Worm (Caenorhabditis elegans) whole organism, L2 larva: ENCODE results near the gene zipt-2.1.
"Not testable (repeated sequence)": the region's sequence is repeated elsewhere in the genome, so short reads cannot be mapped to it uniquely, and the experiment has no call there.

Experiments used
- C34F6.9 ChIP-seq: fragments of 150-350 bp; optimal IDR thresholded peaks from 2 replicates; lab custom pipeline; 2014; ENCODE audit warnings: missing biosample characterization, missing genetic modification characterization
- F13H6.1 ChIP-seq: sonication (generic microtip); optimal IDR thresholded peaks from 2 replicates; lab custom pipeline; 2016; ENCODE audit warnings: missing genetic modification characterization, missing compliant biosample characterization
- Y55F3AM.14 ChIP-seq: fragments of 200-800 bp; sonication (Bioruptor generic); optimal IDR thresholded peaks from 2 replicates; lab custom pipeline; 2018; ENCODE audit warnings: mild to moderate bottlenecking, missing genetic modification characterization, missing compliant biosample characterization
- alr-1 ChIP-seq: fragments of 150-350 bp; optimal IDR thresholded peaks from 2 replicates; lab custom pipeline; 2014; ENCODE audit warnings: missing biosample characterization, missing genetic modification characterization
- aly-2 ChIP-seq: fragments of 150-350 bp; optimal IDR thresholded peaks from 2 replicates; lab custom pipeline; 2014; ENCODE audit warnings: missing biosample characterization, missing genetic modification characterization
- ama-1 ChIP-seq: fragments of 150-350 bp; optimal IDR thresholded peaks from 2 replicates; lab custom pipeline; 2018; ENCODE audit warnings: inconsistent platforms
- blmp-1 ChIP-seq: sonication (generic microtip); optimal IDR thresholded peaks from 2 replicates; lab custom pipeline; 2017; ENCODE audit warnings: missing genetic modification characterization, mild to moderate bottlenecking, missing compliant biosample characterization, antibody characterized with exemption, moderate library complexity; ENCODE audit not compliant: insufficient read depth
- ceh-16 ChIP-seq: fragments of 150-350 bp; optimal IDR thresholded peaks from 2 replicates; lab custom pipeline; 2014; ENCODE audit warnings: missing biosample characterization, missing genetic modification characterization
- ceh-82 ChIP-seq: fragments of 150-350 bp; optimal IDR thresholded peaks from 2 replicates; lab custom pipeline; 2014; ENCODE audit warnings: missing biosample characterization, missing genetic modification characterization
- dmd-4 ChIP-seq: sonication (generic microtip); optimal IDR thresholded peaks from 2 replicates; lab custom pipeline; 2017; ENCODE audit warnings: missing biosample characterization, missing genetic modification characterization
- egl-27 ChIP-seq: sonication (generic microtip); optimal IDR thresholded peaks from 3 replicates; lab custom pipeline; 2017; ENCODE audit warnings: missing biosample characterization, missing genetic modification reagents, missing genetic modification characterization
- elt-3 ChIP-seq: sonication (generic microtip); optimal IDR thresholded peaks from 2 replicates; lab custom pipeline; 2017; ENCODE audit warnings: missing biosample characterization, missing genetic modification characterization
- fos-1 ChIP-seq: fragments of 150-350 bp; optimal IDR thresholded peaks from 2 replicates; lab custom pipeline; 2014; ENCODE audit warnings: missing biosample characterization, missing genetic modification characterization
- gmeb-1 ChIP-seq: fragments of 150-350 bp; optimal IDR thresholded peaks from 2 replicates; lab custom pipeline; 2014; ENCODE audit warnings: missing biosample characterization, missing genetic modification characterization
- lin-11 ChIP-seq: fragments of 150-350 bp; sonication (generic microtip); optimal IDR thresholded peaks from 2 replicates; lab custom pipeline; 2014; ENCODE audit warnings: missing biosample characterization, missing genetic modification characterization, inconsistent platforms, mixed read lengths
- lin-13 ChIP-seq: fragments of 150-350 bp; optimal IDR thresholded peaks from 2 replicates; lab custom pipeline; 2014; ENCODE audit warnings: missing biosample characterization, missing genetic modification reagents, missing genetic modification characterization
- lsy-2 ChIP-seq, 2 experiments: fragments of 150-350 bp in 1 of 2; sonication (generic microtip) in 1 of 2; optimal IDR thresholded peaks; 2 replicates each; lab custom pipeline; 2014 to 2017; ENCODE audit warnings: missing biosample characterization in 2 of 2, missing genetic modification characterization in 2 of 2
- mab-5 ChIP-seq: fragments of 150-350 bp; optimal IDR thresholded peaks from 2 replicates; lab custom pipeline; 2014; ENCODE audit warnings: missing biosample characterization, missing genetic modification characterization
- mbf-1 ChIP-seq: sonication (generic microtip); optimal IDR thresholded peaks from 2 replicates; lab custom pipeline; 2017; ENCODE audit warnings: missing biosample characterization, missing genetic modification characterization
- mdl-1 ChIP-seq, 2 experiments: fragments of 150-350 bp in 1 of 2; sonication (generic microtip) in 1 of 2; optimal IDR thresholded peaks; 2 replicates each; lab custom pipeline; 2017; ENCODE audit warnings: missing biosample characterization in 2 of 2, missing genetic modification characterization in 2 of 2
- nhr-10 ChIP-seq: sonication (generic microtip); optimal IDR thresholded peaks from 2 replicates; lab custom pipeline; 2017; ENCODE audit warnings: missing biosample characterization, missing genetic modification characterization
- nhr-21 ChIP-seq: fragments of 150-350 bp; optimal IDR thresholded peaks from 2 replicates; lab custom pipeline; 2014; ENCODE audit warnings: missing biosample characterization, missing genetic modification characterization
- nhr-237 ChIP-seq: fragments of 150-350 bp; optimal IDR thresholded peaks from 2 replicates; lab custom pipeline; 2014; ENCODE audit warnings: missing biosample characterization, missing genetic modification characterization
- nhr-25 ChIP-seq: fragments of 150-350 bp; sonication (generic microtip); optimal IDR thresholded peaks from 3 replicates; lab custom pipeline; 2014; ENCODE audit warnings: missing biosample characterization, missing genetic modification characterization
- peb-1 ChIP-seq: fragments of 150-350 bp; optimal IDR thresholded peaks from 2 replicates; lab custom pipeline; 2014; ENCODE audit warnings: missing biosample characterization, missing genetic modification characterization
- sem-4 ChIP-seq: fragments of 150-350 bp; optimal IDR thresholded peaks from 2 replicates; lab custom pipeline; 2014; ENCODE audit warnings: missing biosample characterization, missing genetic modification reagents, missing genetic modification characterization
- skn-1 ChIP-seq: sonication (generic microtip); optimal IDR thresholded peaks from 2 replicates; lab custom pipeline; 2017; ENCODE audit warnings: missing biosample characterization, missing genetic modification characterization
- sma-3 ChIP-seq: sonication (generic microtip); optimal IDR thresholded peaks from 2 replicates; lab custom pipeline; 2016; ENCODE audit warnings: missing genetic modification reagents, missing genetic modification characterization, missing compliant biosample characterization
- sma-9 ChIP-seq, 2 experiments: fragments of 150-350 bp in 1 of 2; sonication (generic microtip) in 1 of 2; optimal IDR thresholded peaks; 2 replicates each; lab custom pipeline; 2014 to 2016; ENCODE audit warnings: missing genetic modification characterization in 2 of 2, mild to moderate bottlenecking in 1 of 2, missing biosample characterization in 1 of 2, missing compliant biosample characterization in 1 of 2, missing genetic modification reagents in 1 of 2, moderate library complexity in 1 of 2
- snpc-4 ChIP-seq: fragments of 150-350 bp; optimal IDR thresholded peaks from 2 replicates; lab custom pipeline; 2014; ENCODE audit warnings: missing biosample characterization, missing genetic modification characterization
- unc-39 ChIP-seq: fragments of 150-350 bp; optimal IDR thresholded peaks from 2 replicates; lab custom pipeline; 2014; ENCODE audit warnings: missing biosample characterization, missing genetic modification characterization
- unc-55 ChIP-seq: fragments of 150-350 bp; sonication (generic microtip); optimal IDR thresholded peaks from 3 replicates; lab custom pipeline; 2014; ENCODE audit warnings: missing biosample characterization, missing genetic modification reagents, missing genetic modification characterization
- unc-62 ChIP-seq: fragments of 150-350 bp; optimal IDR thresholded peaks from 2 replicates; lab custom pipeline; 2014; ENCODE audit warnings: missing biosample characterization, missing genetic modification reagents, missing genetic modification characterization
- zag-1 ChIP-seq: fragments of 150-350 bp; optimal IDR thresholded peaks from 2 replicates; lab custom pipeline; 2014; ENCODE audit warnings: missing biosample characterization, missing genetic modification characterization
- ztf-1 ChIP-seq: fragments of 200-800 bp; sonication (Bioruptor generic); conservative IDR thresholded peaks from 2 replicates; pipeline ENCODE4 v1.3.6; 2022; ENCODE audit warnings: missing genetic modification characterization, missing compliant biosample characterization
- ztf-11 ChIP-seq: sonication (generic microtip); optimal IDR thresholded peaks from 2 replicates; lab custom pipeline; 2017; ENCODE audit warnings: missing biosample characterization, missing genetic modification characterization
- ztf-4 ChIP-seq: fragments of 150-350 bp; optimal IDR thresholded peaks from 2 replicates; lab custom pipeline; 2014; ENCODE audit warnings: missing biosample characterization, missing genetic modification characterization

Gene zipt-2.1

DNA sequence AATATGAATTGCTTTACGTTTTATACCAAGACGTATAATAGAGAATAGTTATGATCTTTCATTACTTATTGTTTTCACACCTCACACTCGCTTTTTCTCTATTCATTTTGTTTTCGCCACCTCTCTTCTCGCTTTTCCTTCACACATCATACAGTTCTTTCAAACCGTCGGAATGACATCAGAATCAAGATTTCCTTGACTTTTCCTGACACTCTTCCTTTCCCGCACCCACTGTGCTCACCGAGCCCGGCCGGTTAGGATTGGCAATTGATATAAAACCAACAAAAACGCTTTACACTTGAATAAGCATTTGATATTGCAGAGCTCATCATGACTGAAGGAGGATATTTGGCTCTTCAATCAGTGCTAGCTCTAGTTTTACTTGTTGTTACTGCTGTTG is at the start of gene zipt-2.1:
zipt-2.1 (plus strand) TSS at position 301 of the 400 bp plus-strand sequence.
- no peak for TF ChIP-seq blmp-1

DNA sequence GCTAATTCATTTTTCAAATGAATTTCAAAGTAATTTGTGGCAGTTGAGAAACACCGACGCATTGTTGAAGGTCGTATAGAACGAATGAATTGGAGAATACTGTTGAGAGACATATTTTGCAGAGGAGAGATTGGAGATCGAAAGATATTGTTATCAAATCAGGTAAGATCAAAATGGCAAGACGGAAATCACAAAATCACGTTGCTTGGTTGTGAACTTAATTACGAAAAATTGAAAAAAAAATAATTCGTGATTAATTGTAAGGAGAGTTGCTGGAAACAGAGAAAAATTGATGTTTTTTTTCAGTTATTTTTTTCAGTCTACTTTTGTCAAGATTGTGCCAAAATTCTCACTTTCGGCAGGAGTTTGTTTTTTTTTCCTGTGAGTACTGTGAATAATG is 49.4 kb upstream of the zipt-2.1 start, which contains the start of gene T25B9.1:
T25B9.1 (minus strand) TSS at position 101 of the 400 bp plus-strand sequence.
- TF ChIP-seq unc-39 (tag; lab: Kevin White, UChicago), result no peak
- TF ChIP-seq unc-62 (GFP tag; lab: Kevin White, UChicago), result no peak
- TF ChIP-seq nhr-10, result no peak
- no peak for TF ChIP-seq lin-13
- TF ChIP-seq egl-27 (tag; lab: Kevin White, UChicago), result no peak
- no peak for TF ChIP-seq sma-3 (GFP tag; lab: Kevin White, UChicago)
- no peak for TF ChIP-seq elt-3
- no peak for TF ChIP-seq skn-1 (tag; lab: Kevin White, UChicago)
- TF ChIP-seq Y55F3AM.14 (GFP tag; lab: Kevin White, UChicago), result no peak
- no peak for TF ChIP-seq ztf-4 (tag; lab: Kevin White, UChicago)
- no peak for TF ChIP-seq fos-1

DNA sequence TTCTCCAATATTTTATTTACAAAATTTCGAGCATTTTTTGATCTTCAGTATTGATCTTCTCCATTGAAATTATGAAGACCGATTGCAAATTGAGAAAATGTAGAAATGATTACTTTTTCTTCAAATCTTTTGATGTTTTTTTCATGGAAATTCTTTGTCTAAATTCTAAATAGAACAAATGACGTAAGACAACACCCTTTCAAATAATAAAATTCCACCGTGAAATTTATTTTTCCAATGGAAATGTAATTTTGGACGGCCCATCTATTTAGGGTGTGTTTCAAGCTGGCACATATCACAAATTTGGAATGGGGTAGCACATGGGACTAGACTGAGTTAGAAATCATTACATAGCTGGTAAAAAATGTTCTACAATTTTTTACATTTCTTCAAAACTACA is 47.7 kb upstream of the zipt-2.1 start, which contains the start of gene T25B9.2:
T25B9.2 (minus strand) TSS at position 101 of the 400 bp plus-strand sequence.
- not testable (repeated sequence) for TF ChIP-seq unc-55 (GFP tag; lab: Kevin White, UChicago); sma-3 (GFP tag; lab: Kevin White, UChicago); gmeb-1

DNA sequence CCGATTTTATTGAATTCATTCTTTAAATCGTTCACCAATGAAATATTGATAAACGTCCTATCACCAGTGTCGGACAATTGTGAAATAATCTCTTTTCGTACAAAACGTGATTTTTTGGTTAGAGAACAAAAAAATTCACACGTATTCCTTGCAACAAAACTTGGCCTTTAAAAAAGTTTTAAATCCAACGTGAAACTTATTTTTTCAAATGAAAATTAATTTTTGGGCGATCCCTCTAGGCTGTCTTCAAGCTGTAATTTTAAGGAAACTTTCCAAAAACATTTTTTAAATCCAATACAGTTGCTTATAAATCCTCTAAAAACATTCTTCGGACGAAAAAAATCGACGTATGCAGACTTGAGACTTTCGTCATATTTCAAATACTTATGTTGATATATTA is 44.8 kb upstream of the zipt-2.1 start, which contains the start of gene T25B9.5:
T25B9.5 (minus strand) TSS at position 101 of the 400 bp plus-strand sequence.
- no peak for TF ChIP-seq dmd-4 (tag; lab: Kevin White, UChicago)
- TF ChIP-seq F13H6.1, result no peak
- TF ChIP-seq sma-9 (GFP tag; optimal IDR thresholded peaks at IDR 0.05; lab: Kevin White, UChicago), result no peak
- no peak for TF ChIP-seq sma-9 (tag; optimal IDR thresholded peaks at IDR 0.05; lab: Kevin White, UChicago)
- no peak for TF ChIP-seq nhr-237
- TF ChIP-seq aly-2 (tag; lab: Kevin White, UChicago), result no peak
- TF ChIP-seq nhr-21 (tag; lab: Kevin White, UChicago), result no peak
- TF ChIP-seq lsy-2 (tag; optimal IDR thresholded peaks at IDR 0.05; lab: Kevin White, UChicago), result no peak
- no peak for TF ChIP-seq zag-1 (tag; lab: Kevin White, UChicago)
- TF ChIP-seq unc-62 (GFP tag; lab: Kevin White, UChicago), result no peak
- TF ChIP-seq nhr-10, result no peak
- TF ChIP-seq snpc-4 (tag; lab: Kevin White, UChicago), result no peak
- TF ChIP-seq mdl-1 (tag; optimal IDR thresholded peaks at IDR 0.05; lab: Kevin White, UChicago), result no peak
- no peak for TF ChIP-seq peb-1 (tag; lab: Kevin White, UChicago)
- no peak for TF ChIP-seq ztf-11 (tag; lab: Kevin White, UChicago)
- no peak for TF ChIP-seq ama-1
- no peak for TF ChIP-seq sem-4
- no peak for TF ChIP-seq mab-5 (tag; lab: Kevin White, UChicago)

DNA sequence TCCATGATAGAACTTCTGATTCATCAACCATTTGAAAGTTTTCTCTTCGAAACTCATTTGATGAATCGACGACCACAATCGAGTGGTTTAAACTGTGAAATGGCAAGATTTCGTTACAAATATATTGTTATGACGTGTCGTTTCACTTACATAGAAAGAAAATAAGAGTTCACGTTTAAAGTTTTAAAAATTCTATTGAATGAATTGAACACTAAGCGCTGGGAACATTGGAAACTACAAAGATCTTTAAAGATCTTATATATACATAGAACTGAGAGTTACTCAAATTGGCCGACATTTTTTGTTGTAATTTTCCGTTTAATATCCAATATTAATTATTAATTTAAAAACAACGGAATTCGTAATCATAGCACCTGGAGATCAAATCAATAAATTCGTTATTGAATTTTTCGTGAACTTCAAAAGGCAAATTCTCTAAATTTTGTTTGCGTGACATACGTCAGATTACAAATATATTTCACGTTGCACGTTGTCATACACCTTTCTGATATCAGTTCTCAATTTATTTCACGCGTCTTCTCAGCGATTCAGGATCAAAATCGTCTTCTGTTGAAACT is 41.7 kb upstream of the zipt-2.1 start, which contains the start of the genes T25B9.4 and T25B9.6:
T25B9.4 (minus strand) TSS at position 101 of the 578 bp plus-strand sequence.
T25B9.6 (plus strand) TSS at position 528 of the 578 bp plus-strand sequence.
- no peak for TF ChIP-seq ama-1
- TF ChIP-seq nhr-21 (tag; lab: Kevin White, UChicago), result no peak
- no peak for TF ChIP-seq nhr-10
- no peak for TF ChIP-seq sma-3 (GFP tag; lab: Kevin White, UChicago)
- TF ChIP-seq lsy-2 (tag; optimal IDR thresholded peaks at IDR 0.05; lab: Kevin White, UChicago), result no peak

DNA sequence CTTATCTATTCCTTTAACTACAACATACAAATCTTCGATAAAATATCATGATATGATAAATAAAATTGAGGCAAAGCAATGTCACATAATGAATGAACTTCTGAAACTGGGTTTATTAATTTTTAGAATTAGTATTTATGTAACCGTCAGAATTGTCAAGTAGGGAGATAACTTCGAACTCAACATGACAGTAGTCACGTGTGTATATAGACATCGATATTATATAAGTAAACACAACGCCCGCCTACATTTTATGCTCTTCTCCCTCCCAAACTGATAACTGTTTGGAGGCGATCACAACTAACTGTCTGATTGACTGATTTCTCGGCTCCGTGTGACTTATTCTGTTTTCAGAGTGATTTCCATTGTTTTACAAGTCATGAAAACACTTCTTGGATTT is 38.1 kb upstream of the zipt-2.1 start, which contains the start of gene ugt-54:
ugt-54 (plus strand) TSS at position 355 of the 400 bp plus-strand sequence.
- TF ChIP-seq ceh-82 (no peak), unc-39 (tag; lab: Kevin White, UChicago) (no peak), elt-3 (no peak), alr-1 (no peak), Y55F3AM.14 (GFP tag; lab: Kevin White, UChicago) (no peak), mbf-1 (tag; lab: Kevin White, UChicago) (no peak), ztf-4 (tag; lab: Kevin White, UChicago) (no peak), C34F6.9 (tag; lab: Kevin White, UChicago) (no peak), lsy-2 (tag; optimal IDR thresholded peaks at IDR 0.05; lab: Kevin White, UChicago) (no peak), ceh-16 (tag; lab: Kevin White, UChicago) (no peak), lin-11 (tag; lab: Kevin White, UChicago) (no peak), unc-55 (GFP tag; lab: Kevin White, UChicago) (no peak), nhr-237 (no peak), nhr-25 (tag; lab: Kevin White, UChicago) (no peak), ztf-1 (no peak), zag-1 (tag; lab: Kevin White, UChicago) (no peak), dmd-4 (tag; lab: Kevin White, UChicago) (no peak), aly-2 (tag; lab: Kevin White, UChicago) (no peak)
